Fruit fly (Drosophila melanogaster) whole organism, embryonic: ENCODE data around the gene ND-AGGG.

Source experiments
- B-H2 ChIP-seq: fragments of 200-800 bp; sonication (Bioruptor generic); optimal IDR thresholded peaks from 2 replicates; lab custom pipeline; 2018; ENCODE audit warnings: missing biosample characterization, mild to moderate bottlenecking, missing genetic modification characterization
- BEAF-32 ChIP-seq: fragments of 200-800 bp; sonication (Bioruptor generic); optimal IDR thresholded peaks from 3 replicates; lab custom pipeline; 2017; ENCODE audit warnings: missing biosample characterization, missing genetic modification characterization, mild to moderate bottlenecking, moderate library complexity, missing genetic modification reagents
- CG1024 ChIP-seq: fragments of 200-800 bp; sonication (Bioruptor generic); IDR thresholded peaks from 2 replicates; pipeline ENCODE4 v1.3.6; 2022; ENCODE audit warnings: missing biosample characterization, missing genetic modification characterization
- CG11085 ChIP-seq: fragments of 200-800 bp; sonication (Bioruptor generic); IDR thresholded peaks from 2 replicates; pipeline ENCODE4 v1.3.6; 2022; ENCODE audit warnings: missing biosample characterization, missing genetic modification characterization
- CG12299 ChIP-seq: fragments of 200-800 bp; sonication (Bioruptor generic); optimal IDR thresholded peaks from 2 replicates; lab custom pipeline; 2018; ENCODE audit warnings: missing biosample characterization, mild to moderate bottlenecking, missing genetic modification characterization
- CG14441 ChIP-seq: fragments of 200-800 bp; sonication (Bioruptor generic); IDR thresholded peaks from 2 replicates; pipeline ENCODE4 v1.3.6; 2022; ENCODE audit warnings: missing biosample characterization, missing genetic modification characterization
- CG15011 ChIP-seq: fragments of 200-800 bp; sonication (Bioruptor generic); optimal IDR thresholded peaks from 3 replicates; lab custom pipeline; 2018; ENCODE audit warnings: missing biosample characterization, mild to moderate bottlenecking, missing genetic modification characterization
- CG15601 ChIP-seq: fragments of 200-800 bp; sonication (Bioruptor generic); optimal IDR thresholded peaks from 3 replicates; lab custom pipeline; 2019; ENCODE audit warnings: missing biosample characterization, mild to moderate bottlenecking, missing genetic modification characterization, moderate library complexity
- CG1603 ChIP-seq: fragments of 200-800 bp; sonication (Bioruptor generic); optimal IDR thresholded peaks from 2 replicates; lab custom pipeline; 2019; ENCODE audit warnings: missing biosample characterization, mild to moderate bottlenecking, missing genetic modification characterization, moderate library complexity
- CG1647 ChIP-seq: fragments of 200-800 bp; sonication (Bioruptor generic); optimal IDR thresholded peaks from 3 replicates; lab custom pipeline; 2016; ENCODE audit warnings: missing biosample characterization, missing genetic modification characterization
- CG17361 ChIP-seq: fragments of 200-800 bp; sonication (Bioruptor generic); IDR thresholded peaks from 3 replicates; pipeline ENCODE4 v1.3.6; 2022; ENCODE audit warnings: missing biosample characterization, missing genetic modification characterization
- CG17802 ChIP-seq: fragments of 200-800 bp; sonication (Bioruptor generic); optimal IDR thresholded peaks from 2 replicates; lab custom pipeline; 2018; ENCODE audit warnings: missing biosample characterization, mild to moderate bottlenecking, missing genetic modification characterization, moderate library complexity
- CG1792 ChIP-seq: fragments of 200-800 bp; sonication (Bioruptor generic); optimal IDR thresholded peaks from 2 replicates; lab custom pipeline; 2016; ENCODE audit warnings: missing biosample characterization, missing genetic modification characterization
- CG2678 ChIP-seq: fragments of 200-800 bp; sonication (Bioruptor generic); optimal IDR thresholded peaks from 3 replicates; lab custom pipeline; 2019; ENCODE audit warnings: missing biosample characterization, mild to moderate bottlenecking, missing genetic modification characterization, moderate library complexity
- CG30020 ChIP-seq: fragments of 200-800 bp; optimal IDR thresholded peaks from 2 replicates; lab custom pipeline; 2019; ENCODE audit warnings: missing biosample characterization, mild to moderate bottlenecking, missing genetic modification characterization, moderate library complexity
- CG30431 ChIP-seq: fragments of 200-800 bp; sonication (Bioruptor generic); optimal IDR thresholded peaks from 2 replicates; lab custom pipeline; 2017; ENCODE audit warnings: missing biosample characterization, missing genetic modification characterization
- CG33213 ChIP-seq: fragments of 200-800 bp; sonication (Bioruptor generic); optimal IDR thresholded peaks from 3 replicates; lab custom pipeline; 2016; ENCODE audit warnings: missing biosample characterization, missing genetic modification characterization
- CG3407 ChIP-seq: fragments of 200-800 bp; sonication (Bioruptor generic); optimal IDR thresholded peaks from 2 replicates; lab custom pipeline; 2018; ENCODE audit warnings: missing biosample characterization, mild to moderate bottlenecking, missing genetic modification characterization
- CG6254 ChIP-seq: fragments of 200-800 bp; sonication (Bioruptor generic); optimal IDR thresholded peaks from 3 replicates; lab custom pipeline; 2017; ENCODE audit warnings: mild to moderate bottlenecking, missing biosample characterization, missing genetic modification reagents, missing genetic modification characterization
- CG7357 ChIP-seq: fragments of 200-800 bp; sonication (Bioruptor generic); IDR thresholded peaks from 3 replicates; pipeline ENCODE4 v1.3.6; 2022; ENCODE audit warnings: missing biosample characterization, missing genetic modification characterization
- CG7928 ChIP-seq: fragments of 200-800 bp; sonication (Bioruptor generic); optimal IDR thresholded peaks from 2 replicates; lab custom pipeline; 2017; ENCODE audit warnings: missing biosample characterization, mild to moderate bottlenecking, missing genetic modification characterization
- CG8089 ChIP-seq: fragments of 200-800 bp; sonication (Bioruptor generic); optimal IDR thresholded peaks from 3 replicates; lab custom pipeline; 2016; ENCODE audit warnings: missing biosample characterization, missing genetic modification characterization
- CG8478 ChIP-seq: fragments of >200 bp; optimal IDR thresholded peaks from 2 replicates; lab custom pipeline; 2018
- CG8944 ChIP-seq: fragments of 200-800 bp; sonication (Bioruptor generic); optimal IDR thresholded peaks from 3 replicates; lab custom pipeline; 2016; ENCODE audit warnings: missing biosample characterization, missing genetic modification characterization
- CG9437 ChIP-seq: fragments of 200-800 bp; sonication (Bioruptor generic); optimal IDR thresholded peaks from 2 replicates; lab custom pipeline; 2018; ENCODE audit warnings: missing biosample characterization, mild to moderate bottlenecking, missing genetic modification characterization
- CHES-1-like ChIP-seq: fragments of 200-800 bp; sonication (Bioruptor generic); optimal IDR thresholded peaks from 2 replicates; lab custom pipeline; 2016; ENCODE audit warnings: missing biosample characterization, missing genetic modification characterization
- Dip3 ChIP-seq: fragments of 200-800 bp; sonication (Bioruptor generic); optimal IDR thresholded peaks from 3 replicates; lab custom pipeline; 2016; ENCODE audit warnings: missing biosample characterization, missing genetic modification characterization
- Dref ChIP-seq: fragments of 200-800 bp; sonication (Bioruptor generic); IDR thresholded peaks from 2 replicates; pipeline ENCODE4 v1.3.6; 2022; ENCODE audit warnings: missing biosample characterization, missing genetic modification characterization
- Fer1 ChIP-seq: fragments of 200-800 bp; sonication (Bioruptor generic); optimal IDR thresholded peaks from 2 replicates; lab custom pipeline; 2017; ENCODE audit warnings: missing biosample characterization, mild to moderate bottlenecking, missing genetic modification characterization
- Hr78 ChIP-seq, 2 experiments: fragments of 200-800 bp in 1 of 2; fragments of >200 bp in 1 of 2; sonication (Bioruptor generic) in 1 of 2; optimal IDR thresholded peaks; 2 replicates each; lab custom pipeline; 2017 to 2019; ENCODE audit warnings: missing biosample characterization in 2 of 2, missing genetic modification characterization in 2 of 2, mild to moderate bottlenecking in 1 of 2, moderate library complexity in 1 of 2
- MESR4 ChIP-seq: fragments of 200-800 bp; sonication (Bioruptor generic); optimal IDR thresholded peaks from 2 replicates; lab custom pipeline; 2018; ENCODE audit warnings: missing biosample characterization, mild to moderate bottlenecking, missing genetic modification characterization, moderate library complexity
- Max ChIP-seq: fragments of 200-800 bp; sonication (Bioruptor generic); optimal IDR thresholded peaks from 2 replicates; lab custom pipeline; 2016; ENCODE audit warnings: missing biosample characterization, mild to moderate bottlenecking, missing genetic modification characterization
- Ravus ChIP-seq: fragments of 200-800 bp; sonication (Bioruptor generic); IDR thresholded peaks from 2 replicates; pipeline ENCODE4 v1.3.6; 2022; ENCODE audit warnings: missing biosample characterization, missing genetic modification characterization
- Sin3A ChIP-seq: fragments of >200 bp; optimal IDR thresholded peaks from 2 replicates; lab custom pipeline; 2018
- Six4 ChIP-seq: fragments of 200-800 bp; sonication (Bioruptor generic); optimal IDR thresholded peaks from 2 replicates; lab custom pipeline; 2016; ENCODE audit warnings: missing biosample characterization, missing genetic modification characterization
- Taf1 ChIP-seq: fragments of 200-800 bp; sonication (Bioruptor generic); IDR thresholded peaks from 2 replicates; pipeline ENCODE4 v1.3.6; 2022; ENCODE audit warnings: missing biosample characterization, missing genetic modification characterization
- Xrp1 ChIP-seq: fragments of 200-800 bp; sonication (Bioruptor generic); IDR thresholded peaks from 2 replicates; pipeline ENCODE4 v1.3.6; 2022; ENCODE audit warnings: missing biosample characterization, missing genetic modification characterization
- abd-A ChIP-seq: fragments of 200-800 bp; sonication (Bioruptor generic); optimal IDR thresholded peaks from 3 replicates; lab custom pipeline; 2019; ENCODE audit warnings: missing biosample characterization, mild to moderate bottlenecking, missing genetic modification characterization, moderate library complexity
- dmrt11E ChIP-seq: fragments of 200-800 bp; sonication (Bioruptor generic); optimal IDR thresholded peaks from 3 replicates; lab custom pipeline; 2018; ENCODE audit warnings: missing biosample characterization, mild to moderate bottlenecking, missing genetic modification characterization, moderate library complexity
- fd64A ChIP-seq: fragments of 200-800 bp; sonication (Bioruptor generic); optimal IDR thresholded peaks from 3 replicates; lab custom pipeline; 2018; ENCODE audit warnings: missing biosample characterization, mild to moderate bottlenecking, missing genetic modification characterization
- gsb ChIP-seq: fragments of 200-800 bp; sonication (Bioruptor generic); IDR thresholded peaks from 2 replicates; pipeline ENCODE4 v1.3.6; 2022; ENCODE audit warnings: missing biosample characterization, missing genetic modification characterization
- knrl ChIP-seq: fragments of 200-800 bp; sonication (Bioruptor generic); IDR thresholded peaks from 3 replicates; pipeline ENCODE4 v1.3.6; 2022; ENCODE audit warnings: missing biosample characterization, missing genetic modification characterization; ENCODE audit not compliant: partially characterized antibody
- lola ChIP-seq, 3 experiments: fragments of >200 bp in 2 of 3; fragments of 200-800 bp in 1 of 3; sonication (Bioruptor generic) in 1 of 3; optimal IDR thresholded peaks; 2 replicates each; lab custom pipeline; 2017 to 2019; ENCODE audit warnings: missing biosample characterization in 3 of 3, missing genetic modification characterization in 3 of 3, mild to moderate bottlenecking in 1 of 3, moderate library complexity in 1 of 3
- pum ChIP-seq: fragments of 200-800 bp; sonication (Bioruptor generic); optimal IDR thresholded peaks from 2 replicates; lab custom pipeline; 2016; ENCODE audit warnings: missing biosample characterization, missing genetic modification characterization
- pzg ChIP-seq: fragments of 200-800 bp; sonication (Bioruptor generic); optimal IDR thresholded peaks from 3 replicates; lab custom pipeline; 2018; ENCODE audit warnings: missing biosample characterization, mild to moderate bottlenecking, missing genetic modification characterization, moderate library complexity
- repo ChIP-seq: fragments of 200-800 bp; sonication (Bioruptor generic); optimal IDR thresholded peaks from 2 replicates; lab custom pipeline; 2016; ENCODE audit warnings: missing biosample characterization, missing genetic modification characterization
- shn ChIP-seq: fragments of 200-800 bp; sonication (Bioruptor generic); optimal IDR thresholded peaks from 3 replicates; lab custom pipeline; 2016; ENCODE audit warnings: missing biosample characterization, missing genetic modification characterization
- sim ChIP-seq: fragments of 200-800 bp; sonication (Bioruptor generic); IDR thresholded peaks from 2 replicates; pipeline ENCODE4 v1.3.6; 2022; ENCODE audit warnings: missing biosample characterization, missing genetic modification characterization
- sna ChIP-seq: fragments of 200-800 bp; sonication (Bioruptor generic); IDR thresholded peaks from 2 replicates; pipeline ENCODE4 v1.3.6; 2022; ENCODE audit warnings: missing biosample characterization, missing genetic modification characterization; ENCODE audit not compliant: partially characterized antibody
- sqz ChIP-seq: fragments of 200-800 bp; sonication (Bioruptor generic); optimal IDR thresholded peaks from 3 replicates; lab custom pipeline; 2018; ENCODE audit warnings: missing biosample characterization, mild to moderate bottlenecking, missing genetic modification characterization
- zfh1 ChIP-seq: fragments of 200-800 bp; sonication (Bioruptor generic); IDR thresholded peaks from 3 replicates; pipeline ENCODE4 v1.3.6; 2022; ENCODE audit warnings: missing biosample characterization, missing genetic modification characterization

ND-AGGG gene

dm6 chr3L:24975839-24976380, at the start of gene ND-AGGG:
Gene ND-AGGG (plus strand): TSS chr3L:24976254.
- TF ChIP-seq Xrp1 (GFP tag; lab: Robert Waterston, UW), result no peak
- no peak for TF ChIP-seq pum
- TF ChIP-seq CG11085 (GFP tag; lab: Robert Waterston, UW), result no peak; the same call in 1 of the 2 replicates
- peak; percentile 98 for TF ChIP-seq CG7357 (GFP tag; lab: Robert Waterston, UW)
- no peak for TF ChIP-seq CG9437 (GFP tag; lab: Kevin White, UChicago)
- no peak for TF ChIP-seq CG12299
- peak in 1 of 2 experiments; percentile 17 for TF ChIP-seq Hr78 (GFP tag; optimal IDR thresholded peaks at IDR 0.05; lab: Kevin White, UChicago)
- TF ChIP-seq CHES-1-like (GFP tag; lab: Kevin White, UChicago), result no peak
- peak; percentile 34 for TF ChIP-seq pzg (GFP tag; lab: Kevin White, UChicago)
- TF ChIP-seq CG7928 (GFP tag; lab: Kevin White, UChicago), result no peak
- no peak for TF ChIP-seq Fer1 (GFP tag; lab: Kevin White, UChicago)
- no peak for TF ChIP-seq CG30431 (GFP tag; lab: Kevin White, UChicago)
- peak; percentile 7 for TF ChIP-seq MESR4 (GFP tag; lab: Kevin White, UChicago)
- 0 out of 3 replicates have a peak, but pooled peaks have one; percentile 27 for TF ChIP-seq knrl (GFP tag; lab: Robert Waterston, UW)
- TF ChIP-seq CG17361 (GFP tag; lab: Robert Waterston, UW), result 0 out of 3 replicates have a peak, but pooled peaks have one; percentile 44
- TF ChIP-seq sqz (GFP tag; lab: Kevin White, UChicago), result no peak
- peak; percentile 6 for TF ChIP-seq dmrt11E (tag; lab: Kevin White, UChicago)
- no peak for TF ChIP-seq CG1647 (GFP tag; lab: Kevin White, UChicago)
- TF ChIP-seq sim (GFP tag; lab: Robert Waterston, UW), result no peak
- TF ChIP-seq Dref (GFP tag; lab: Robert Waterston, UW), result peak; percentile 55
- TF ChIP-seq Max, result no peak
- no peak for TF ChIP-seq CG14441 (GFP tag; lab: Robert Waterston, UW)
- peak; percentile 20 for TF ChIP-seq CG8089 (GFP tag; lab: Kevin White, UChicago)
- TF ChIP-seq fd64A, result no peak
- TF ChIP-seq CG1024 (GFP tag; lab: Robert Waterston, UW), result peak; percentile 100
- peak; percentile 49 for TF ChIP-seq CG33213 (GFP tag; lab: Kevin White, UChicago)
- TF ChIP-seq CG8478 (lab: Kevin White, UChicago), result no peak
- TF ChIP-seq Taf1 (GFP tag; lab: Robert Waterston, UW), result no peak
- no peak for TF ChIP-seq CG3407 (GFP tag; lab: Kevin White, UChicago)
- TF ChIP-seq Six4 (GFP tag; lab: Kevin White, UChicago), result no peak
- no peak for TF ChIP-seq CG6254
- no peak for TF ChIP-seq CG15601
- TF ChIP-seq CG30020, result peak; percentile 98
- TF ChIP-seq CG8944 (GFP tag; lab: Kevin White, UChicago), result no peak
- TF ChIP-seq lola (GFP tag; optimal IDR thresholded peaks at IDR 0.05; lab: Kevin White, UChicago), result peak in 1 of 3 experiments; percentile 64
- peak; percentile 98 for TF ChIP-seq CG1603
- peak; percentile 29 for TF ChIP-seq BEAF-32
- TF ChIP-seq abd-A (tag; lab: Kevin White, UChicago), result no peak
- no peak for TF ChIP-seq B-H2 (GFP tag; lab: Kevin White, UChicago)
- TF ChIP-seq repo (GFP tag; lab: Kevin White, UChicago), result no peak
- peak; percentile 99 for TF ChIP-seq CG17802 (tag; lab: Kevin White, UChicago)
- no peak for TF ChIP-seq gsb (GFP tag; lab: Robert Waterston, UW)
- TF ChIP-seq sna (GFP tag; lab: Robert Waterston, UW), result no peak
- TF ChIP-seq shn, result no peak
- no peak for TF ChIP-seq CG15011
- TF ChIP-seq Sin3A, result no peak
- no peak for TF ChIP-seq Ravus
- TF ChIP-seq Dip3 (GFP tag; lab: Kevin White, UChicago), result no peak
- no peak for TF ChIP-seq CG2678
- no peak for TF ChIP-seq CG1792 (GFP tag; lab: Kevin White, UChicago)
- TF ChIP-seq zfh1, result no peak
